Worm (Caenorhabditis elegans): Measurements from ENCODE around the gene srh-44.
A peak's percentile ranks its signal among the peaks of the same experiment; 100 is the strongest.

The srh-44 gene

ce11 chrII:11535429-11535828, 20.6 kb downstream of the srh-44 start:
- TF ChIP-seq aha-1 (tag): peak; percentile 58
- no peak for TF ChIP-seq ceh-82 (tag; optimal IDR thresholded peaks at IDR 0.05)
- peak in 1 of 2 experiments; percentile 26 for TF ChIP-seq unc-62 (GFP tag; optimal IDR thresholded peaks at IDR 0.05 in 1 of 2)
- TF ChIP-seq unc-62 (tag; optimal IDR thresholded peaks at IDR 0.05): no peak

ce11 chrII:11535924-11536323, 21.0 kb downstream of the srh-44 start:
- TF ChIP-seq lin-39 (tag; optimal IDR thresholded peaks at IDR 0.05) (no peak), nhr-11 (tag; optimal IDR thresholded peaks at IDR 0.05) (no peak), dpl-1 (GFP tag; optimal IDR thresholded peaks at IDR 0.05) (no peak), nhr-28 (tag; optimal IDR thresholded peaks at IDR 0.05) (no peak), dmd-8 (GFP tag; IDR thresholded peaks at IDR 0.05) (no peak), unc-39 (tag; optimal IDR thresholded peaks at IDR 0.05) (no peak), mdt-29 (GFP tag; IDR thresholded peaks at IDR 0.05) (no peak)

ce11 chrII:11536505-11536904, 21.6 kb downstream of the srh-44 start:
- no peak for TF ChIP-seq lim-7 (GFP tag; IDR thresholded peaks at IDR 0.05)
- TF ChIP-seq unc-130 (GFP tag; optimal IDR thresholded peaks at IDR 0.05): no peak
- no peak for TF ChIP-seq R02D3.7 (tag; optimal IDR thresholded peaks at IDR 0.05)
- no peak for TF ChIP-seq mep-1 (tag; optimal IDR thresholded peaks at IDR 0.05)
- peak; percentile 63 for TF ChIP-seq aha-1 (tag)
- no peak for TF ChIP-seq duxl-1 (tag; optimal IDR thresholded peaks at IDR 0.05; ENCODE audit: poor library complexity)

- TF ChIP-seq mdl-1 (tag; optimal IDR thresholded peaks at IDR 0.05) (peak in 1 of 2 experiments; percentile 3), set-16 (GFP tag; IDR thresholded peaks at IDR 0.05) (peak; percentile 82), nhr-237 (tag; optimal IDR thresholded peaks at IDR 0.05) (no peak), D1046.2 (GFP tag; IDR thresholded peaks at IDR 0.05) (0 out of 2 replicates have a peak, but pooled peaks have one; percentile 8), mxl-3 (GFP tag; optimal IDR thresholded peaks at IDR 0.05) (no peak), dpl-1 (GFP tag; optimal IDR thresholded peaks at IDR 0.05) (no peak), nhr-48 (tag; optimal IDR thresholded peaks at IDR 0.05) (no peak), egl-27 (tag; optimal IDR thresholded peaks at IDR 0.05) (no peak), aha-1 (tag) (no peak), saeg-2 (GFP tag; IDR thresholded peaks at IDR 0.05) (no peak), mes-2 (tag; optimal IDR thresholded peaks at IDR 0.05; ENCODE audit: poor library complexity, severe bottlenecking) (no peak), snpc-1.2 (GFP tag; IDR thresholded peaks at IDR 0.05) (no peak), nhr-102 (tag; optimal IDR thresholded peaks at IDR 0.05) (no peak), ceh-28 (tag; optimal IDR thresholded peaks at IDR 0.05) (no peak), F49E8.2 (tag; optimal IDR thresholded peaks at IDR 0.05; ENCODE audit: borderline replicate concordance) (no peak), Y48G9A.11 (GFP tag; IDR thresholded peaks at IDR 0.05) (peak; percentile 64; the same call in 1 of the 2 replicates), sdz-12 (GFP tag; optimal IDR thresholded peaks at IDR 0.05) (no peak), nhr-41 (GFP tag; IDR thresholded peaks at IDR 0.05) (no peak), spr-3 (GFP tag; optimal IDR thresholded peaks at IDR 0.05) (peak; percentile 9), duxl-1 (tag; optimal IDR thresholded peaks at IDR 0.05; ENCODE audit: poor library complexity) (no peak), ZK337.2 (GFP tag; IDR thresholded peaks at IDR 0.05) (no peak), unc-62 (GFP tag; optimal IDR thresholded peaks at IDR 0.05 in 1 of 2) (no peak), unc-62 (tag; optimal IDR thresholded peaks at IDR 0.05) (no peak), ZK546.5 (tag; optimal IDR thresholded peaks at IDR 0.05) (no peak), lin-38 (GFP tag; IDR thresholded peaks at IDR 0.05) (peak; percentile 73), aly-2 (tag; optimal IDR thresholded peaks at IDR 0.05) (no peak), egl-43 (GFP tag; IDR thresholded peaks at IDR 0.05) (no peak), jun-1 (tag; optimal IDR thresholded peaks at IDR 0.05) (no peak), attf-4 (tag; optimal IDR thresholded peaks at IDR 0.05) (no peak), nhr-11 (tag; optimal IDR thresholded peaks at IDR 0.05) (no peak), ceh-32 (tag; optimal IDR thresholded peaks at IDR 0.05; ENCODE audit: poor library complexity) (no peak), unc-130 (GFP tag; optimal IDR thresholded peaks at IDR 0.05) (peak; percentile 70), fkh-10 (GFP tag; optimal IDR thresholded peaks at IDR 0.05) (no peak), F26F4.8 (GFP tag; conservative IDR thresholded peaks at IDR 0.05) (no peak), ceh-20 (GFP tag; IDR thresholded peaks at IDR 0.05) (no peak), mxl-2 (GFP tag; conservative IDR thresholded peaks at IDR 0.05) (no peak)
Observed at ce11 chrII:11537115-11537514, 22.2 kb downstream of the srh-44 start.
